Fruit fly (Drosophila melanogaster) whole organism: ENCODE measurements around the gene CG31370.

ENCODE experiments used
- CG8478 ChIP-seq: fragments of >200 bp; optimal IDR thresholded peaks from 2 replicates; lab custom pipeline; 2018; ENCODE audit warnings: inconsistent platforms
- Dll ChIP-seq: fragments of >200 bp; optimal IDR thresholded peaks from 2 replicates; lab custom pipeline; 2017
- EcR ChIP-seq, 2 experiments: fragments of >200 bp; optimal IDR thresholded peaks; 2 replicates each; lab custom pipeline; 2017; ENCODE audit warnings: missing biosample characterization in 2 of 2, missing genetic modification characterization in 2 of 2, missing genetic modification reagents in 2 of 2
- pan ChIP-seq: fragments of >200 bp; optimal IDR thresholded peaks from 2 replicates; lab custom pipeline; 2017
- psq ChIP-seq: fragments of >200 bp; optimal IDR thresholded peaks from 2 replicates; lab custom pipeline; 2017
- usp ChIP-seq: fragments of >200 bp; optimal IDR thresholded peaks from 2 replicates; lab custom pipeline; 2017; ENCODE audit warnings: missing biosample characterization, missing genetic modification characterization, mixed read lengths

The CG31370 gene

DNA sequence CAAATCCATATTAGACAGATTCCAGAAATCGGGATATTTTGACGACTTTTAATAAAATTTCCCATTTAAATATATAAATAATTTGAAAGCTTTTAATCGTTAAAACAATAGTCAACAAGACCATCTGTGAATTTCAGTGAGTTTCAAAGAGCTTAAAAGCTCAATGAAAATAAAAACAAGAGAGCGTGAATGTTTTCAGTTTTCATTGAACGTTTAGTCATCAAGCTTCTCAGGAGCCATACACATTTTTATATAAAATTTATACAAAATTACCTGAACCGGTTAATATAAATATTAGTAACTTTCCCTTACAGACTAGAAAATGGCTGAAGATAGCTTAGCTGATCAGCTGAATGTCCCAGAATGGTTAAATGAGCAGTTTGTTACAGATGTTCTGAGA, at the start of gene CG31370:
TSS of gene CG31370 (plus strand) at position 226 of the 400 bp plus-strand sequence.
- TF ChIP-seq pan (lab: Kevin White, UChicago) = no peak
- TF ChIP-seq CG8478 = no peak
- no peak for TF ChIP-seq psq
- TF ChIP-seq usp (GFP tag; lab: Kevin White, UChicago) = no peak
- no peak for TF ChIP-seq EcR (GFP tag; optimal IDR thresholded peaks at IDR 0.05; lab: Kevin White, UChicago)
- no peak for TF ChIP-seq Dll

DNA sequence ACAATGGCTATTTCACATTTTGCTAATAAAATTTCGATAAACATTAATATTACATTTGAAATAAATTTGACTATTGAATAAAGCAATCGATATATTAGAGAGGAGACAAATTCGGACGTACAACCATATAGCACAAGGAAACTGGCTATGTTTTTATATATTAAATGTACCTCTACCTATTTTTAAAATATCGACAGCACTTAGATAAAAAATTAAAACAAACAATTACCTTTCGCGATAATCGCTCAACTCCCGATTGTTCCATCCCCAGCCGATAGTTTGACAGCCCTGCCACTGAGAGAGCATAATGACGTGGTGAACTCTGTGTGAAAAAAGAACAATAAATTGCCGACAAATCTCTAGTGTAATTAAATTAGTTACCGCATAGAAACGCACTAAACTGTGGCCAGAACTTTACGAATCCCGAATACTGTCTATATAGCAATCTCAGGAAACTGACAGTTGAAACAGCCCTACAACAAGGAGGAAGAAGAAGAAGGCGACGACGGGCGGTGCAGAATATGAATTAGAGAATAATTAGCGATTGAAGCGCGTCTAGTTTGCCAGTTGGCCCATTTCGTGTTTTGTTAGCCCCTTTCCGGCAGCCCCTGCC, 43.5 kb upstream of the CG31370 start, which contains the start of gene CG11857:
TSS of gene CG11857 (plus strand) at position 271 of the 613 bp plus-strand sequence.
- TF ChIP-seq EcR (GFP tag; optimal IDR thresholded peaks at IDR 0.05; lab: Kevin White, UChicago) (no peak), psq (no peak), usp (GFP tag; lab: Kevin White, UChicago) (no peak), pan (lab: Kevin White, UChicago) (no peak)

DNA sequence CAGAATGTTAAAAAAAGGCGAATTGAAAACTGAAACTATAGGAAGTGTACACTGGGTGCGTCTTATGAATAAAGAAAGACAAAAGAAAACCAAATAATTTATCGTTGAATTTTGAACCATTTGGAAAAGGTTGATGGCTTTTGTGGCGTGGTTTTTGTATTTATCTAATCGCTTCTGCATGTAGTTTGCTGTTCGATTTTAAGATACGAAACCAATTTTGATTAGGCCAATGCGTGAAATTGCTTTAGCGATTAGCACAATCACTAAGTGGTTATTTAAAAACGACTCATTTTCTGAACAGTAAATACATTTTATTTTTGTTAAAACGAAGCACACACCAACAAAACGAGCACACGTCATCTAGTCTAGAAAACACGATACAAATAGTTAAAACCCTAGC, 41.6 kb upstream of the CG31370 start:
- no peak for TF ChIP-seq CG8478
- TF ChIP-seq EcR (GFP tag; optimal IDR thresholded peaks at IDR 0.05; lab: Kevin White, UChicago) = no peak
- TF ChIP-seq psq = no peak
- no peak for TF ChIP-seq pan (lab: Kevin White, UChicago)
- TF ChIP-seq usp (GFP tag; lab: Kevin White, UChicago) = no peak

- TF ChIP-seq psq (no peak), usp (GFP tag; lab: Kevin White, UChicago) (no peak)
Measured at dm6 chr3R:25262322-25262761, 39.9 kb upstream of the CG31370 start, which contains the start of the genes Kdsr and CG11858. TSS of gene Kdsr (minus strand) at chr3R:25262498. TSS of gene CG11858 (plus strand) at chr3R:25262741.

- no peak for TF ChIP-seq Dll
- TF ChIP-seq usp (GFP tag; lab: Kevin White, UChicago) = no peak
- TF ChIP-seq EcR (GFP tag; optimal IDR thresholded peaks at IDR 0.05; lab: Kevin White, UChicago) = no peak
- TF ChIP-seq psq = no peak
- no peak for TF ChIP-seq CG8478
- no peak for TF ChIP-seq pan (lab: Kevin White, UChicago)
Measured at dm6 chr3R:25265589-25266201, 36.6 kb upstream of the CG31370 start, which contains the start of the genes GlnRS and RIOK2. TSS of gene GlnRS (minus strand) at chr3R:25265721. TSS of gene RIOK2 (plus strand) at chr3R:25265844.

- TF ChIP-seq psq (no peak), usp (GFP tag; lab: Kevin White, UChicago) (no peak), EcR (GFP tag; optimal IDR thresholded peaks at IDR 0.05; lab: Kevin White, UChicago) (no peak), Dll (no peak), pan (lab: Kevin White, UChicago) (no peak), CG8478 (no peak)
Measured at dm6 chr3R:25266751-25267150, 35.5 kb upstream of the CG31370 start.

DNA sequence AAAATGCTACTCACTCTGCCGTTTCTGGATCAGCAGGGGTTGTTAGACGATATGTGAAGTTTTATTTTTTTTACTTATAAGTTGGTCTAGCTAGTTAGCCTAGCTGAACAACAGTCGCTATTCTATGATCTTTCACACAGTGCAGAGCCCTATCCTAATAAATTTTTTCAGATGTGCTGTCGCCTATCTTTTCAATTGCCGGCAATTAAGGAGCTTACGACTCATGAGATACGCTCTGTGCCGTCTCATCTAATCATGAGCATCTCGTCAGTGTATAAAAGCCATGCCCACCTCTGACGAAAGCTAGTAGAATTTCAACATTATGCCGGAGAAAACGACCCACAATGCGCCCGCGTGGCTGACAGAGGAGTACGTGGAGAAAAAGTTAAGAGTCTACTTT, 32.4 kb upstream of the CG31370 start, which contains the start of the genes CG11889 and CG11891:
TSS of gene CG11889 (plus strand) at position 301 of the 400 bp plus-strand sequence.
TSS of gene CG11891 (plus strand) at position 301 of the 400 bp plus-strand sequence.
- no peak for TF ChIP-seq pan (lab: Kevin White, UChicago)
- TF ChIP-seq CG8478 = no peak
- TF ChIP-seq usp (GFP tag; lab: Kevin White, UChicago) = no peak
- no peak for TF ChIP-seq EcR (GFP tag; optimal IDR thresholded peaks at IDR 0.05; lab: Kevin White, UChicago)
- no peak for TF ChIP-seq psq
- TF ChIP-seq Dll = no peak

dm6 chr3R:25273537-25273936, 28.7 kb upstream of the CG31370 start, which contains the start of gene CG11878:
TSS of gene CG11878 (plus strand) at chr3R:25273837.
- TF ChIP-seq EcR (GFP tag; optimal IDR thresholded peaks at IDR 0.05; lab: Kevin White, UChicago) (no peak), CG8478 (no peak), usp (GFP tag; lab: Kevin White, UChicago) (no peak), pan (lab: Kevin White, UChicago) (no peak), Dll (no peak), psq (no peak)

- no peak for TF ChIP-seq Dll
- no peak for TF ChIP-seq usp (GFP tag; lab: Kevin White, UChicago)
- no peak for TF ChIP-seq EcR (GFP tag; optimal IDR thresholded peaks at IDR 0.05; lab: Kevin White, UChicago)
- no peak for TF ChIP-seq CG8478
- no peak for TF ChIP-seq pan (lab: Kevin White, UChicago)
- TF ChIP-seq psq = no peak
Measured at dm6 chr3R:25275276-25275675, 27.0 kb upstream of the CG31370 start.

DNA sequence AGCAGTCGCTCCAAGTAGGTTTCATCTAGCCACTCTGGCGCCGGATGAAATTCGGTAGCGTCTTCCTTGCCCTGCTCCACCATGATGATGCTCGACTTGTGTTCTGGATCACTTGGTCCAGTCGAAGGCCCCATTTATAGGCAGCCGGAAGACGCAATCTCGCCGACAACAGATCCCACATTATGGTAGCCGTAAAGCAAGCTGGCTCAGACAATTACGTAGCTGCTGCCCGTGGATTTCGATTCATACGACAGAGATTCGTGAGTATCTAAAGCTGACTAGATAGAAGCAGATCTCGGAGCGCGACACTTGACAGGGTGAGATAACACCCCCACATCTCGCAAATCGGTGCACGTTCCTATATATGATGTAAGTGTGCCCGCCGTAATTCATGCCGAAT, 25.2 kb upstream of the CG31370 start, which contains the start of gene CG10513:
TSS of gene CG10513 (minus strand) at position 101 of the 400 bp plus-strand sequence.
- TF ChIP-seq usp (GFP tag; lab: Kevin White, UChicago) = no peak
- TF ChIP-seq EcR (GFP tag; optimal IDR thresholded peaks at IDR 0.05; lab: Kevin White, UChicago) = no peak
- no peak for TF ChIP-seq Dll
- no peak for TF ChIP-seq CG8478
- TF ChIP-seq pan (lab: Kevin White, UChicago) = no peak
- no peak for TF ChIP-seq psq

- TF ChIP-seq EcR (GFP tag; optimal IDR thresholded peaks at IDR 0.05; lab: Kevin White, UChicago) (no peak), Dll (no peak), usp (GFP tag; lab: Kevin White, UChicago) (no peak), CG8478 (no peak), pan (lab: Kevin White, UChicago) (no peak), psq (no peak)
Measured at dm6 chr3R:25279796-25280350, 22.4 kb upstream of the CG31370 start, which contains the start of gene CG10514. TSS of gene CG10514 (minus strand) at chr3R:25279846.

DNA sequence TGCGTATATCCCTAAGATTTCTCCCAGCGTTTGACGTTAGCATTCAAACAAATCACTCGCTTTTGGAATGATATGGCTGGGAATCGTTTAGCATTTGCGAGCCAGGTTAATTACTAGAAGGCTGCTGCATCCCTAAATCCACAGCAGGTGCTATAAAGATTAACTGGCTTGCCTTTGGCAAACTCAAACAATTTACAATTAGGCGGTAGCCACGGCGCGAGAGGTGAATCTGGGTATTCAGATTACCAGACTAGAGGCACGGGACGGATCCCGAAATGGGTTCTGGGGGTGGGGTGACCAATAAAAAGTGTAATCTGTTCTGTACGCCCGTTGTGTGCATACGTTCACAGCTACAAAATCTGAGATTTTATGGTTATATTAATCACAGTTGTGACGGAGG, 21.1 kb upstream of the CG31370 start, which contains the start of gene CG11892:
TSS of gene CG11892 (plus strand) at position 384 of the 400 bp plus-strand sequence.
- TF ChIP-seq psq (no peak), CG8478 (no peak), usp (GFP tag; lab: Kevin White, UChicago) (no peak), EcR (GFP tag; optimal IDR thresholded peaks at IDR 0.05; lab: Kevin White, UChicago) (no peak), pan (lab: Kevin White, UChicago) (no peak), Dll (no peak)
